Fruit fly (Drosophila melanogaster): ENCODE results near the gene gcm2.
A peak's percentile ranks its signal among the peaks of the same experiment; 100 is the strongest.

Gene gcm2

DNA sequence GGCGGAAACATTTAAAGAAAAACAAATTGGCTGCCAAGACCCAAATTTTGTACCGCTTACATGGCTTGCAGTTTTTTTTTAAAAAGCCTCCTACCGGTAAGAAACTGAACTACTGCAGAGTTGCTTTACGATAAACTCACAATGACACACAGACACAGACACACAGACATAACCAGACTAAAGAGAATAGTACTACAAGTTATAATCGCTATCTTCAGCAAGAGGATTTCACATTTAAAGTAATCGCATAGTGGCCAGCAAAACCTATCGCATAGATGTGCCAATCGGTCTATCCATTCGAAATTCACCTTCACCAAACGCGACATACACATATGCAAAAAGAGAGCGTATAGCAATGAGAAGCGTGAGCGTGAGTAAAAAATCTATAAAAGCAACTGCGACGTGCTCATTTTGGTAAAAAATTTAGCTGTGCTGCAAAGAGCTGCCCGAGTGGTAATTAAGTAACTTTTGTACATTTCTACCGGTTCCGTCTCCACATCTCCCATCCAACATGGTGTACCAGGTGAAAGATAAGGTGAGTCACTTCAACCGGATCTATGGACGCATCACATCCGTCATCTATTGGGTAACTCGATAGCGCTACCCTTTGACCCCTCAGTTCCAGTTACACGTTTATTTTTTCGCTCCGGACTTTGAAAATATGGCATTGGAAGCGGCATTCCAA lies 4.8 kb downstream of the gcm2 start, which contains the start of gene Trx2 (continued):
- TF ChIP-seq CG33213 (GFP tag; optimal IDR thresholded peaks at IDR 0.05) (no peak), hbn (GFP tag; IDR thresholded peaks at IDR 0.05; ENCODE audit: partially characterized antibody) (peak; percentile 71), fru (optimal IDR thresholded peaks at IDR 0.05) (no peak), Bgb (GFP tag; IDR thresholded peaks at IDR 0.05; ENCODE audit: partially characterized antibody) (peak; percentile 57; the same call in 1 of the 2 replicates), Stat92E (GFP tag; optimal IDR thresholded peaks at IDR 0.05) (no peak), Poxn (GFP tag; IDR thresholded peaks at IDR 0.05) (no peak), crp (GFP tag; optimal IDR thresholded peaks at IDR 0.05) (no peak), gcm (GFP tag; optimal IDR thresholded peaks at IDR 0.05) (peak; percentile 40), CG7987 (GFP tag; optimal IDR thresholded peaks at IDR 0.05) (peak; percentile 46), CG1647 (GFP tag; optimal IDR thresholded peaks at IDR 0.05) (no peak), Sox100B (GFP tag; optimal IDR thresholded peaks at IDR 0.05) (no peak), al (GFP tag; IDR thresholded peaks at IDR 0.05) (no peak), Atf3 (GFP tag; optimal IDR thresholded peaks at IDR 0.05) (no peak), CG6254 (GFP tag; optimal IDR thresholded peaks at IDR 0.05) (no peak), so (GFP tag; IDR thresholded peaks at IDR 0.05) (peak; percentile 66; the same call in 1 of the 3 replicates), Bdp1 (GFP tag; optimal IDR thresholded peaks at IDR 0.05) (no peak), shn (GFP tag; optimal IDR thresholded peaks at IDR 0.05) (no peak), schlank (tag; optimal IDR thresholded peaks at IDR 0.05) (no peak), danr (GFP tag; IDR thresholded peaks at IDR 0.05) (no peak), Neu2 (GFP tag; optimal IDR thresholded peaks at IDR 0.05; ENCODE audit: borderline replicate concordance) (no peak), wek (GFP tag; optimal IDR thresholded peaks at IDR 0.05) (no peak), TFAM (GFP tag; optimal IDR thresholded peaks at IDR 0.05) (no peak), fd102C (GFP tag; optimal IDR thresholded peaks at IDR 0.05) (no peak), CG13123 (GFP tag; optimal IDR thresholded peaks at IDR 0.05) (no peak), CG12071 (GFP tag; optimal IDR thresholded peaks at IDR 0.05) (no peak), Fer3 (tag; optimal IDR thresholded peaks at IDR 0.05) (no peak), kni (GFP tag; optimal IDR thresholded peaks at IDR 0.05) (no peak), unc-4 (GFP tag; IDR thresholded peaks at IDR 0.05; ENCODE audit: partially characterized antibody) (0 out of 2 replicates have a peak, but pooled peaks have one; percentile 28), crol (GFP tag; IDR thresholded peaks at IDR 0.05) (no peak), bab2 (GFP tag; optimal IDR thresholded peaks at IDR 0.05) (no peak), CG9797 (GFP tag; optimal IDR thresholded peaks at IDR 0.05) (no peak), CG14441 (GFP tag; IDR thresholded peaks at IDR 0.05) (no peak), ash1 (GFP tag; optimal IDR thresholded peaks at IDR 0.05) (no peak), sug (tag; optimal IDR thresholded peaks at IDR 0.05) (peak; percentile 25), Ada2b (GFP tag; IDR thresholded peaks at IDR 0.05) (no peak), Dek (tag; optimal IDR thresholded peaks at IDR 0.05) (no peak), Hr51 (GFP tag; optimal IDR thresholded peaks at IDR 0.05) (no peak), Hey (tag; optimal IDR thresholded peaks at IDR 0.05) (no peak), CG16815 (GFP tag; optimal IDR thresholded peaks at IDR 0.05) (no peak), CG4282 (GFP tag; optimal IDR thresholded peaks at IDR 0.05) (no peak), pnt (GFP tag; optimal IDR thresholded peaks at IDR 0.05) (no peak), ewg (GFP tag; optimal IDR thresholded peaks at IDR 0.05) (no peak), Mes4 (GFP tag; optimal IDR thresholded peaks at IDR 0.05) (no peak), hkb (optimal IDR thresholded peaks at IDR 0.05) (peak; percentile 45), hkb (GFP tag; IDR thresholded peaks at IDR 0.05) (peak; percentile 49; the same call in 1 of the 2 replicates), croc (GFP tag; conservative IDR thresholded peaks at IDR 0.05) (no peak), CG8478 (optimal IDR thresholded peaks at IDR 0.05) (peak; percentile 25), dmrt99B (tag; optimal IDR thresholded peaks at IDR 0.05) (no peak), CG1602 (GFP tag; optimal IDR thresholded peaks at IDR 0.05) (no peak), CG14050 (GFP tag; IDR thresholded peaks at IDR 0.05) (no peak)

Data from whole organism, embryonic.